Worm (Caenorhabditis elegans): ENCODE results near the gene F59A6.13.

DNA sequence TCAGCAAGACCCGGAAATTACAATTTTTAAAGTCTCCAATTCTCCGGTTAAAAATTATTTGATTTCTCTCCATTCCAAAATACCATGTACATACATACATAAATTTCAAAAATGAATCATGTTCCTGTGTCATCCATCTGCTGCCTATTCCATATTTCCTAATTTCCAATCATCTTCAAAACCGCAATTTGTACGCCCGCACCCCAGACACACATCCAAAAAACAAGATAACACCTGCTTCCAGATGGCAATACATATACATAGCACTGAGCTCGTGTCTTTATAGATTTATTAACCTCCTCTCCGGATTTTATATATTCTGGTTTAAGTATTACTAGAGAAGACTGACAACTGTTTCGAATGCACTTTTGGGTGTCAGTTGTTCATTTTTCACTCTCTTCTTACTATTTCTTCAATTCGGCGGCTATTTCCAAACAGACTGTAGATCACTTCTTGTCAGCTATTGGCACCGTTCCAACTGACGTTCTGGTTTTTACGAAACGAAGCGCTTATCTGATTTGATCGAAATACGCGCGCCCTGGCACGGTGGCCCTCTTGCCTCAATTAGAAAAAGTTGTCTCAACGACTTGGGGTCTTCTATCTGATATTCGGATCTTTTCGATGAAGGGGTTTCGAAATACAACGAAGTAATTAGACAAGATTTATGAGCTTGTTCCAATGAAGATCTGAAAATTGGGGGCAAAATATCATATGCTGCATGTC is 40.8 kb upstream of the F59A6.13 start:
- no peak for TF ChIP-seq cebp-1 (GFP tag; IDR thresholded peaks at IDR 0.05)
- TF ChIP-seq cebp-1 (tag; optimal IDR thresholded peaks at IDR 0.05), result no peak
- no peak for TF ChIP-seq ceh-40 (GFP tag; IDR thresholded peaks at IDR 0.05)
- no peak for TF ChIP-seq attf-5 (GFP tag; optimal IDR thresholded peaks at IDR 0.05)
- no peak for TF ChIP-seq ztf-26 (tag; optimal IDR thresholded peaks at IDR 0.05)
- no peak for TF ChIP-seq madf-6 (GFP tag; IDR thresholded peaks at IDR 0.05)
- no peak for TF ChIP-seq akir-1 (GFP tag; optimal IDR thresholded peaks at IDR 0.05)
- no peak for TF ChIP-seq D2030.7 (GFP tag; IDR thresholded peaks at IDR 0.05)
- no peak for TF ChIP-seq ceh-27 (GFP tag; optimal IDR thresholded peaks at IDR 0.05)
- TF ChIP-seq Y95B8A.8 (GFP tag; IDR thresholded peaks at IDR 0.05), result no peak
- TF ChIP-seq nhr-179 (tag; optimal IDR thresholded peaks at IDR 0.05), result no peak
